Worm (Caenorhabditis elegans) whole organism, mixed stage, embryonic: ENCODE data around the gene cylc-1.
"Not testable (repeated sequence)": the region's sequence is repeated elsewhere in the genome, so short reads cannot be mapped to it uniquely, and the experiment has no call there.

Source experiments
- unc-39 ChIP-seq: fragments of 150-350 bp; optimal IDR thresholded peaks from 2 replicates; lab custom pipeline; 2014; ENCODE audit warnings: missing biosample characterization, missing genetic modification characterization
- ztf-11 ChIP-seq: fragments of 150-350 bp; optimal IDR thresholded peaks from 2 replicates; lab custom pipeline; 2014; ENCODE audit warnings: missing biosample characterization, missing genetic modification characterization

DNA sequence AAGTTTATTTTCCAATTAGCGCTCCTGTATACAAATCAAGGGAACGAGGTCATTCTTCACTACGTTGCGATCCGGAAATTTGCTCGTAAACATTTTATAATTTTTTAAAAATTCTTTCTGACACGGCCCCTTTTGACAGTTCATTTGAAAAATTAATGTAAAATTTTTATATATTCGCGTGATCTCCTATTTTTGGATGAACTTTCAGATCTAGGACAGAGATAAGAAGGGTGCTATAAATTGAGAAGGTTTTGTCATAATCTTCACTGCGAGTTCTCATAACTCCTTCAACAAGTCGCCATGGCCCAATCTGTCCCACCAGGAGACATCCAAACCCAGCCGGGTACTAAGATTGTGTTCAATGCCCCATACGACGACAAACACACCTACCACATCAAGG is 34.7 kb upstream of the cylc-1 start, which contains the start of gene msp-19:
- not testable (repeated sequence) for TF ChIP-seq ztf-11; unc-39 (tag; lab: Kevin White, UChicago)
